Fruit fly (Drosophila melanogaster) whole organism, embryonic: ENCODE results near the gene CG16978.

Experiments used
- Asciz ChIP-seq: fragments of 200-800 bp; sonication (Bioruptor generic); optimal IDR thresholded peaks from 2 replicates; lab custom pipeline; 2017; ENCODE audit warnings: missing biosample characterization, mild to moderate bottlenecking, missing genetic modification characterization, missing genetic modification reagents
- Atf-2 ChIP-seq: fragments of 200-800 bp; sonication (Bioruptor generic); optimal IDR thresholded peaks from 2 replicates; lab custom pipeline; 2016; ENCODE audit warnings: missing biosample characterization, missing genetic modification characterization
- Awh ChIP-seq: fragments of 200-800 bp; sonication (Bioruptor generic); IDR thresholded peaks from 2 replicates; pipeline ENCODE4, ENCODE4 v1.3.6; 2022; ENCODE audit warnings: missing biosample characterization, missing genetic modification characterization
- BEAF-32 ChIP-seq: fragments of 200-800 bp; sonication (Bioruptor generic); optimal IDR thresholded peaks from 3 replicates; lab custom pipeline; 2017; ENCODE audit warnings: missing biosample characterization, missing genetic modification characterization, mild to moderate bottlenecking, moderate library complexity, missing genetic modification reagents
- CG10209 ChIP-seq: fragments of 200-800 bp; sonication (Bioruptor generic); optimal IDR thresholded peaks from 3 replicates; lab custom pipeline; 2017; ENCODE audit warnings: missing biosample characterization, mild to moderate bottlenecking, missing genetic modification characterization, missing genetic modification reagents
- CG10321 ChIP-seq: fragments of 200-800 bp; sonication (Bioruptor generic); IDR thresholded peaks from 2 replicates; pipeline ENCODE4 v1.3.6; 2022; ENCODE audit warnings: missing biosample characterization, missing genetic modification characterization
- CG11398 ChIP-seq: fragments of 200-800 bp; sonication (Bioruptor generic); optimal IDR thresholded peaks from 2 replicates; lab custom pipeline; 2016; ENCODE audit warnings: missing biosample characterization, missing genetic modification characterization
- CG13894 ChIP-seq: fragments of 200-800 bp; sonication (Bioruptor generic); optimal IDR thresholded peaks from 3 replicates; lab custom pipeline; 2018; ENCODE audit warnings: missing biosample characterization, mild to moderate bottlenecking, missing genetic modification characterization, moderate library complexity
- CG14050 ChIP-seq: fragments of 200-800 bp; sonication (Bioruptor generic); IDR thresholded peaks from 3 replicates; pipeline ENCODE4 v1.3.6; 2022; ENCODE audit warnings: missing biosample characterization, missing genetic modification characterization
- CG14667 ChIP-seq: fragments of 200-800 bp; sonication (Bioruptor generic); IDR thresholded peaks from 2 replicates; pipeline ENCODE4 v1.3.6; 2022; ENCODE audit warnings: missing biosample characterization, missing genetic modification characterization
- CG15073 ChIP-seq: fragments of 200-800 bp; sonication (Bioruptor generic); optimal IDR thresholded peaks from 2 replicates; lab custom pipeline; 2016; ENCODE audit warnings: missing biosample characterization, missing genetic modification characterization
- CG16779 ChIP-seq: fragments of 200-800 bp; sonication (Bioruptor generic); IDR thresholded peaks from 2 replicates; pipeline ENCODE4 v1.3.6; 2022; ENCODE audit warnings: missing biosample characterization, missing genetic modification characterization
- CG18476 ChIP-seq: fragments of 200-800 bp; sonication (Bioruptor generic); optimal IDR thresholded peaks from 2 replicates; lab custom pipeline; 2016; ENCODE audit warnings: missing biosample characterization, mild to moderate bottlenecking, missing genetic modification characterization
- CG2116 ChIP-seq: fragments of 200-800 bp; sonication (Bioruptor generic); optimal IDR thresholded peaks from 3 replicates; lab custom pipeline; 2018; ENCODE audit warnings: missing biosample characterization, mild to moderate bottlenecking, missing genetic modification characterization
- CG2129 ChIP-seq: fragments of 200-800 bp; sonication (Bioruptor generic); IDR thresholded peaks from 2 replicates; pipeline ENCODE4 v1.3.6; 2022; ENCODE audit warnings: missing biosample characterization, missing genetic modification characterization; ENCODE audit not compliant: partially characterized antibody
- CG4820 ChIP-seq: fragments of 200-800 bp; sonication (Bioruptor generic); optimal IDR thresholded peaks from 3 replicates; lab custom pipeline; 2016; ENCODE audit warnings: missing biosample characterization, missing genetic modification characterization
- CG6254 ChIP-seq: fragments of 200-800 bp; sonication (Bioruptor generic); optimal IDR thresholded peaks from 3 replicates; lab custom pipeline; 2017; ENCODE audit warnings: mild to moderate bottlenecking, missing biosample characterization, missing genetic modification reagents, missing genetic modification characterization
- CG6683 ChIP-seq: fragments of 200-800 bp; sonication (Bioruptor generic); optimal IDR thresholded peaks from 2 replicates; lab custom pipeline; 2017; ENCODE audit warnings: missing biosample characterization, mild to moderate bottlenecking, missing genetic modification characterization, missing genetic modification reagents
- CG6813 ChIP-seq: fragments of 200-800 bp; sonication (Bioruptor generic); optimal IDR thresholded peaks from 2 replicates; lab custom pipeline; 2017; ENCODE audit warnings: missing biosample characterization, missing genetic modification characterization, mild to moderate bottlenecking, moderate library complexity, missing genetic modification reagents
- CG8944 ChIP-seq: fragments of 200-800 bp; sonication (Bioruptor generic); optimal IDR thresholded peaks from 3 replicates; lab custom pipeline; 2016; ENCODE audit warnings: missing biosample characterization, missing genetic modification characterization
- CG9437 ChIP-seq: fragments of 200-800 bp; sonication (Bioruptor generic); optimal IDR thresholded peaks from 2 replicates; lab custom pipeline; 2018; ENCODE audit warnings: missing biosample characterization, mild to moderate bottlenecking, missing genetic modification characterization
- CkIIα-i1 ChIP-seq: fragments of 200-800 bp; sonication (Bioruptor generic); IDR thresholded peaks from 2 replicates; pipeline ENCODE4 v1.3.6; 2022; ENCODE audit warnings: missing biosample characterization, missing genetic modification characterization
- CrebB ChIP-seq: fragments of 200-800 bp; sonication (Bioruptor generic); optimal IDR thresholded peaks from 3 replicates; lab custom pipeline; 2018; ENCODE audit warnings: missing biosample characterization, mild to moderate bottlenecking, missing genetic modification characterization
- D ChIP-seq, 2 experiments: fragments of 200-800 bp in 1 of 2; fragments of >200 bp in 1 of 2; sonication (Bioruptor generic) in 1 of 2; optimal IDR thresholded peaks; 2 replicates in 1 of 2; 3 replicates in 1 of 2; lab custom pipeline; 2017; ENCODE audit warnings: mild to moderate bottlenecking in 1 of 2, missing biosample characterization in 1 of 2, missing genetic modification characterization in 1 of 2, missing genetic modification reagents in 1 of 2
- Dll ChIP-seq: fragments of 200-800 bp; sonication (Bioruptor generic); IDR thresholded peaks from 4 replicates; pipeline ENCODE4 v1.3.6; 2022; ENCODE audit warnings: missing biosample characterization, missing genetic modification characterization; ENCODE audit not compliant: partially characterized antibody
- Doc2 ChIP-seq: fragments of 200-800 bp; sonication (Bioruptor generic); IDR thresholded peaks from 2 replicates; pipeline ENCODE4 v1.3.6; 2022; ENCODE audit warnings: missing biosample characterization, missing genetic modification characterization
- Hr39 ChIP-seq: fragments of >200 bp; optimal IDR thresholded peaks from 2 replicates; lab custom pipeline; 2017
- Hsf ChIP-seq: fragments of 200-800 bp; sonication (Bioruptor generic); optimal IDR thresholded peaks from 3 replicates; lab custom pipeline; 2016; ENCODE audit warnings: missing biosample characterization, missing genetic modification characterization
- Nf-YC ChIP-seq: fragments of 200-800 bp; optimal IDR thresholded peaks from 3 replicates; lab custom pipeline; 2019; ENCODE audit warnings: missing biosample characterization, mild to moderate bottlenecking, missing genetic modification characterization, moderate library complexity
- Rx ChIP-seq: fragments of 200-800 bp; sonication (Bioruptor generic); IDR thresholded peaks from 2 replicates; pipeline ENCODE4 v1.3.6; 2022; ENCODE audit warnings: missing biosample characterization, missing genetic modification characterization
- Tbp ChIP-seq: fragments of >200 bp; optimal IDR thresholded peaks from 2 replicates; lab custom pipeline; 2018; ENCODE audit warnings: missing biosample characterization, missing genetic modification characterization
- bcd ChIP-seq: fragments of 200-800 bp; sonication (Bioruptor generic); optimal IDR thresholded peaks from 2 replicates; lab custom pipeline; 2017; ENCODE audit warnings: missing biosample characterization, mild to moderate bottlenecking, missing genetic modification characterization
- corto ChIP-seq: fragments of 200-800 bp; sonication (Bioruptor generic); optimal IDR thresholded peaks from 2 replicates; lab custom pipeline; 2016; ENCODE audit warnings: missing biosample characterization, mild to moderate bottlenecking, missing genetic modification characterization, moderate library complexity
- croc ChIP-seq: fragments of 200-800 bp; sonication (Bioruptor generic); conservative IDR thresholded peaks from 3 replicates; pipeline ENCODE4 v1.3.6; 2022; ENCODE audit warnings: missing biosample characterization, missing genetic modification characterization
- ewg ChIP-seq: fragments of 200-800 bp; sonication (Bioruptor generic); optimal IDR thresholded peaks from 3 replicates; lab custom pipeline; 2017; ENCODE audit warnings: mild to moderate bottlenecking, missing biosample characterization, missing genetic modification reagents, missing genetic modification characterization
- fd102C ChIP-seq: fragments of 200-800 bp; sonication (Bioruptor generic); optimal IDR thresholded peaks from 2 replicates; lab custom pipeline; 2018; ENCODE audit warnings: missing biosample characterization, mild to moderate bottlenecking, missing genetic modification characterization, moderate library complexity
- fru ChIP-seq: fragments of >200 bp; optimal IDR thresholded peaks from 2 replicates; lab custom pipeline; 2017
- ham ChIP-seq: fragments of 200-800 bp; sonication (Bioruptor generic); IDR thresholded peaks from 2 replicates; pipeline ENCODE4 v1.3.6; 2022; ENCODE audit warnings: missing biosample characterization, missing genetic modification characterization
- lbe ChIP-seq: fragments of 200-800 bp; sonication (Bioruptor generic); optimal IDR thresholded peaks from 2 replicates; lab custom pipeline; 2016; ENCODE audit warnings: missing biosample characterization, mild to moderate bottlenecking, missing genetic modification characterization
- nom ChIP-seq: fragments of 200-800 bp; sonication (Bioruptor generic); optimal IDR thresholded peaks from 2 replicates; lab custom pipeline; 2017; ENCODE audit warnings: missing biosample characterization, missing genetic modification characterization, mild to moderate bottlenecking, moderate library complexity, missing genetic modification reagents
- org-1 ChIP-seq: fragments of 200-800 bp; sonication (Bioruptor generic); optimal IDR thresholded peaks from 2 replicates; lab custom pipeline; 2017; ENCODE audit warnings: missing biosample characterization, missing genetic modification characterization
- pita ChIP-seq: fragments of 200-800 bp; sonication (Bioruptor generic); optimal IDR thresholded peaks from 2 replicates; lab custom pipeline; 2017; ENCODE audit warnings: missing biosample characterization, mild to moderate bottlenecking, missing genetic modification characterization
- sens-2 ChIP-seq: fragments of 200-800 bp; sonication (Bioruptor generic); IDR thresholded peaks from 2 replicates; pipeline ENCODE4 v1.3.6; 2022; ENCODE audit warnings: missing biosample characterization, missing genetic modification characterization
- ssp ChIP-seq: fragments of 200-800 bp; sonication (Bioruptor generic); IDR thresholded peaks from 2 replicates; pipeline ENCODE4 v1.3.6; 2022; ENCODE audit warnings: missing biosample characterization, missing genetic modification characterization
- tgo ChIP-seq: fragments of 200-800 bp; sonication (Bioruptor generic); IDR thresholded peaks from 3 replicates; pipeline ENCODE4 v1.3.6; 2022; ENCODE audit warnings: missing biosample characterization, missing genetic modification characterization
- tll ChIP-seq, 2 experiments: fragments of 200-800 bp in 1 of 2; fragments of >200 bp in 1 of 2; sonication (Bioruptor generic) in 1 of 2; optimal IDR thresholded peaks; 2 replicates each; lab custom pipeline; 2017 to 2019; ENCODE audit warnings: missing biosample characterization in 2 of 2, missing genetic modification characterization in 2 of 2, mild to moderate bottlenecking in 1 of 2, moderate library complexity in 1 of 2
- toy ChIP-seq: fragments of 200-800 bp; sonication (Bioruptor generic); IDR thresholded peaks from 2 replicates; pipeline ENCODE4 v1.3.6; 2022; ENCODE audit warnings: missing biosample characterization, missing genetic modification characterization
- trem ChIP-seq: fragments of 200-800 bp; optimal IDR thresholded peaks from 3 replicates; lab custom pipeline; 2019; ENCODE audit warnings: missing biosample characterization, mild to moderate bottlenecking, missing genetic modification characterization, moderate library complexity
- unpg ChIP-seq: fragments of 200-800 bp; sonication (Bioruptor generic); optimal IDR thresholded peaks from 3 replicates; lab custom pipeline; 2018; ENCODE audit warnings: missing biosample characterization, mild to moderate bottlenecking, missing genetic modification characterization, moderate library complexity
- z ChIP-seq: fragments of 200-800 bp; sonication (Bioruptor generic); IDR thresholded peaks from 3 replicates; pipeline ENCODE4 v1.3.6; 2022; ENCODE audit warnings: missing biosample characterization, missing genetic modification characterization
- zfh1 ChIP-seq: fragments of 200-800 bp; sonication (Bioruptor generic); IDR thresholded peaks from 3 replicates; pipeline ENCODE4 v1.3.6; 2022; ENCODE audit warnings: missing biosample characterization, missing genetic modification characterization

CG16978 gene

DNA sequence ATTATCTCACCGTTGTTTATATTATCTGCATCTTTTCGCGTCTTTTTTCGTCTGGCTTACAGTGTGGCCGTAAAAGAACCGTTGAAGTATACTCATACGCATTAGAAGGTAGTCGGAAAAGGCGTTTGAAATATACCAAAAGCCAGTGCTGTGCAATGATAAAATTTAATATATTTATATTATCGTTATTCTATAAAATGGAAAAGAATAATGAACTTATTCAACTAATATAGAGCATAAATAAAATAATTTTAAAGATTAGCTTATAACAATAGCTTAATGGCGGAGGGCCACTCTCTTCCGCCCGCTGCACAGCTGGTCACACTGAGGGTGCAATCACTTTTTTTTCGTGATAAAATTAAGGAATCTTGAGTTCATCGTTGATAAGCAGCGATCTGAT is 48.5 kb upstream of the CG16978 start, which contains the start of the genes CG16974 and Edem2 (continued):
- no peak for TF ChIP-seq toy (GFP tag; lab: Robert Waterston, UW)
- TF ChIP-seq CG6683 (GFP tag; lab: Kevin White, UChicago), result peak; percentile 25
- peak; percentile 55 for TF ChIP-seq Awh (GFP tag; lab: Robert Waterston, UW)
- no peak for TF ChIP-seq CG15073 (GFP tag; lab: Kevin White, UChicago)
- no peak for TF ChIP-seq D (optimal IDR thresholded peaks at IDR 0.05; lab: Kevin White, UChicago)
- TF ChIP-seq D (GFP tag; optimal IDR thresholded peaks at IDR 0.05; lab: Kevin White, UChicago), result no peak
- TF ChIP-seq Dll (GFP tag; lab: Robert Waterston, UW), result no peak
- no peak for TF ChIP-seq CG2129
- no peak; the same call in 1 of the 3 replicates for TF ChIP-seq croc (GFP tag; lab: Robert Waterston, UW)
- TF ChIP-seq ewg (GFP tag; lab: Kevin White, UChicago), result peak; percentile 54
- TF ChIP-seq zfh1, result peak; percentile 81
- no peak for TF ChIP-seq pita (GFP tag; lab: Kevin White, UChicago)
- no peak for TF ChIP-seq org-1
- TF ChIP-seq CG9437, result peak; percentile 25
- no peak for TF ChIP-seq lbe (GFP tag; lab: Kevin White, UChicago)
- no peak for TF ChIP-seq CG11398
- TF ChIP-seq sens-2 (GFP tag; lab: Robert Waterston, UW), result no peak
- no peak for TF ChIP-seq CG6813 (GFP tag; lab: Kevin White, UChicago)
- TF ChIP-seq CG10209 (GFP tag; lab: Kevin White, UChicago), result no peak
- TF ChIP-seq bcd, result peak; percentile 70
- peak; percentile 63 for TF ChIP-seq Hsf (GFP tag; lab: Kevin White, UChicago)
- no peak for TF ChIP-seq Atf-2
- TF ChIP-seq Hr39 (lab: Kevin White, UChicago), result no peak
- TF ChIP-seq fru (lab: Kevin White, UChicago), result no peak
- TF ChIP-seq CrebB (tag; lab: Kevin White, UChicago), result peak; percentile 12
- no peak for TF ChIP-seq fd102C (GFP tag; lab: Kevin White, UChicago)
- peak; percentile 67 for TF ChIP-seq ssp
- TF ChIP-seq corto (GFP tag; lab: Kevin White, UChicago), result peak; percentile 70
- TF ChIP-seq Tbp, result no peak
- peak; percentile 56 for TF ChIP-seq CG14667 (GFP tag; lab: Robert Waterston, UW)
- no peak for TF ChIP-seq CG8944
- no peak for TF ChIP-seq tll (GFP tag; optimal IDR thresholded peaks at IDR 0.05; lab: Kevin White, UChicago)
- TF ChIP-seq CG16779 (GFP tag; lab: Robert Waterston, UW), result no peak
- peak; percentile 74 for TF ChIP-seq Nf-YC (tag; lab: Kevin White, UChicago)
- no peak for TF ChIP-seq CG13894 (tag; lab: Kevin White, UChicago)
- peak; percentile 56 for TF ChIP-seq BEAF-32 (GFP tag; lab: Kevin White, UChicago)
- TF ChIP-seq unpg (GFP tag; lab: Kevin White, UChicago), result no peak
- TF ChIP-seq Asciz (GFP tag; lab: Kevin White, UChicago), result no peak
- TF ChIP-seq z, result no peak
- TF ChIP-seq ham (GFP tag; lab: Robert Waterston, UW), result no peak
- no peak for TF ChIP-seq Doc2 (GFP tag; lab: Robert Waterston, UW)
- no peak for TF ChIP-seq nom (GFP tag; lab: Kevin White, UChicago)
- TF ChIP-seq CG10321 (GFP tag; lab: Robert Waterston, UW), result no peak
- TF ChIP-seq trem (tag; lab: Kevin White, UChicago), result peak; percentile 87
- no peak for TF ChIP-seq CG6254 (GFP tag; lab: Kevin White, UChicago)
- no peak for TF ChIP-seq CkIIα-i1 (GFP tag; lab: Robert Waterston, UW)
- TF ChIP-seq CG2116 (GFP tag; lab: Kevin White, UChicago), result peak; percentile 74
- peak; percentile 44; the same call in 2 of the 3 replicates for TF ChIP-seq CG14050 (GFP tag; lab: Robert Waterston, UW)
- peak; percentile 49 for TF ChIP-seq Rx (GFP tag; lab: Robert Waterston, UW)
- peak; percentile 81 for TF ChIP-seq tgo (GFP tag; lab: Robert Waterston, UW)
- peak; percentile 64 for TF ChIP-seq CG4820 (GFP tag; lab: Kevin White, UChicago)
- TF ChIP-seq CG18476 (GFP tag; lab: Kevin White, UChicago), result peak; percentile 80
